Worm (Caenorhabditis elegans): ENCODE measurements around the gene irld-52.

- no peak for TF ChIP-seq lin-39 (tag; optimal IDR thresholded peaks at IDR 0.05)
- TF ChIP-seq lin-15B (tag; optimal IDR thresholded peaks at IDR 0.05): no peak
- no peak for TF ChIP-seq fos-1 (tag; optimal IDR thresholded peaks at IDR 0.05)
- no peak for TF ChIP-seq elt-3 (tag; optimal IDR thresholded peaks at IDR 0.05)
Observed at ce11 chrV:15782494-15782893, 3.0 kb downstream of the irld-52 start, which contains the start of gene T26E4.3.

Measured in whole organism, L1 larva.